Worm (Caenorhabditis elegans) whole organism, L1 larva: ENCODE results near the gene magu-4.

Experiments used
- C04F5.9 ChIP-seq: sonication (generic microtip); optimal IDR thresholded peaks from 2 replicates; lab custom pipeline; 2016; ENCODE audit warnings: missing genetic modification characterization, missing compliant biosample characterization
- C16A3.4 ChIP-seq: fragments of 150-350 bp; optimal IDR thresholded peaks from 2 replicates; lab custom pipeline; 2014; ENCODE audit warnings: missing biosample characterization, missing genetic modification characterization
- F16B12.6 ChIP-seq: fragments of 150-350 bp; optimal IDR thresholded peaks from 2 replicates; lab custom pipeline; 2014; ENCODE audit warnings: missing biosample characterization, missing genetic modification characterization
- alr-1 ChIP-seq: fragments of 200-800 bp; sonication (Bioruptor generic); optimal IDR thresholded peaks from 2 replicates; lab custom pipeline; 2018; ENCODE audit warnings: borderline replicate concordance, mild to moderate bottlenecking, missing genetic modification characterization, missing compliant biosample characterization
- aly-2 ChIP-seq: fragments of 150-350 bp; optimal IDR thresholded peaks from 2 replicates; lab custom pipeline; 2014; ENCODE audit warnings: missing biosample characterization, missing genetic modification characterization
- blmp-1 ChIP-seq: fragments of 150-350 bp; optimal IDR thresholded peaks from 2 replicates; lab custom pipeline; 2014; ENCODE audit warnings: missing biosample characterization, missing genetic modification characterization
- dpl-1 ChIP-seq, 3 experiments: fragments of 150-350 bp in 2 of 3; sonication (generic microtip) in 1 of 3; optimal IDR thresholded peaks; 2 replicates each; lab custom pipeline; 2014 to 2017; ENCODE audit warnings: missing biosample characterization in 3 of 3, missing genetic modification characterization in 3 of 3, missing genetic modification reagents in 3 of 3
- efl-1 ChIP-seq, 4 experiments: fragments of 150-350 bp; optimal IDR thresholded peaks in 3 of 4; peaks in 1 of 4; 1 replicate in 1 of 4; 2 replicates in 3 of 4; lab custom pipeline; 2014; ENCODE audit warnings: missing biosample characterization in 2 of 4, missing genetic modification characterization in 2 of 4, missing genetic modification reagents in 2 of 4
- egl-27 ChIP-seq, 2 experiments: fragments of 150-350 bp in 1 of 2; sonication (generic microtip); optimal IDR thresholded peaks; 3 replicates each; lab custom pipeline; 2017 to 2018; ENCODE audit warnings: missing biosample characterization in 2 of 2, missing genetic modification characterization in 2 of 2, missing genetic modification reagents in 2 of 2
- elt-2 ChIP-seq: sonication (generic microtip); optimal IDR thresholded peaks from 2 replicates; lab custom pipeline; 2016; ENCODE audit warnings: missing genetic modification characterization, mild to moderate bottlenecking, inconsistent platforms, missing compliant biosample characterization, missing genetic modification reagents
- elt-3 ChIP-seq, 6 experiments: fragments of 150-350 bp in 1 of 6; sonication (generic microtip); optimal IDR thresholded peaks; 2 replicates each; lab custom pipeline; 2017 to 2018; ENCODE audit warnings: missing biosample characterization in 6 of 6, missing genetic modification characterization in 6 of 6, inconsistent platforms in 1 of 6
- fkh-4 ChIP-seq: sonication (generic microtip); optimal IDR thresholded peaks from 2 replicates; lab custom pipeline; 2016; ENCODE audit warnings: missing compliant biosample characterization, missing genetic modification characterization, borderline replicate concordance
- hlh-17 ChIP-seq: fragments of 200-800 bp; sonication (Bioruptor generic); optimal IDR thresholded peaks from 2 replicates; lab custom pipeline; 2018; ENCODE audit warnings: missing genetic modification characterization, mild to moderate bottlenecking, missing compliant biosample characterization, moderate library complexity, borderline replicate concordance
- isw-1 ChIP-seq: fragments of 200-800 bp; sonication (Bioruptor generic); IDR thresholded peaks from 2 replicates; pipeline ENCODE4 v1.3.6; 2022; ENCODE audit warnings: missing genetic modification characterization, missing compliant biosample characterization
- lin-14 ChIP-seq: fragments of 200-800 bp; sonication (Bioruptor generic); optimal IDR thresholded peaks from 2 replicates; lab custom pipeline; 2018; ENCODE audit warnings: mild to moderate bottlenecking, missing genetic modification characterization, moderate library complexity, missing compliant biosample characterization
- lin-35 ChIP-seq, 2 experiments: fragments of 150-350 bp; optimal IDR thresholded peaks; 2 replicates each; lab custom pipeline; 2014; ENCODE audit warnings: missing biosample characterization in 2 of 2, missing genetic modification characterization in 2 of 2, missing genetic modification reagents in 2 of 2
- lir-3 ChIP-seq: sonication (generic microtip); optimal IDR thresholded peaks from 2 replicates; lab custom pipeline; 2016; ENCODE audit warnings: mild to moderate bottlenecking, missing genetic modification characterization, moderate library complexity, missing compliant biosample characterization; ENCODE audit not compliant: poor library complexity
- lsy-2 ChIP-seq, 2 experiments: fragments of 150-350 bp; optimal IDR thresholded peaks; 2 replicates each; lab custom pipeline; 2014; ENCODE audit warnings: missing biosample characterization in 2 of 2, missing genetic modification characterization in 2 of 2
- mab-9 ChIP-seq: fragments of 200-800 bp; sonication (Bioruptor generic); IDR thresholded peaks from 2 replicates; pipeline ENCODE4 v1.3.6; 2022; ENCODE audit warnings: missing genetic modification reagents, missing genetic modification characterization, missing compliant biosample characterization
- mdl-1 ChIP-seq, 2 experiments: fragments of 150-350 bp; optimal IDR thresholded peaks; 2 replicates each; lab custom pipeline; 2014 to 2017; ENCODE audit warnings: missing biosample characterization in 2 of 2, missing genetic modification characterization in 2 of 2, inconsistent platforms in 1 of 2
- mef-2 ChIP-seq: fragments of 150-350 bp; optimal IDR thresholded peaks from 2 replicates; lab custom pipeline; 2014; ENCODE audit warnings: missing biosample characterization, missing genetic modification characterization
- nhr-19 ChIP-seq: fragments of 200-800 bp; sonication (Bioruptor generic); conservative IDR thresholded peaks from 2 replicates; pipeline ENCODE4 v1.3.6; 2022; ENCODE audit warnings: missing genetic modification characterization, missing compliant biosample characterization
- nhr-20 ChIP-seq: sonication (generic microtip); optimal IDR thresholded peaks from 2 replicates; lab custom pipeline; 2016; ENCODE audit warnings: mild to moderate bottlenecking, missing genetic modification characterization, missing compliant biosample characterization
- nhr-47 ChIP-seq: sonication (generic microtip); optimal IDR thresholded peaks from 2 replicates; lab custom pipeline; 2016; ENCODE audit warnings: mild to moderate bottlenecking, missing genetic modification characterization, moderate library complexity, missing compliant biosample characterization
- nhr-71 ChIP-seq: sonication (generic microtip); optimal IDR thresholded peaks from 2 replicates; lab custom pipeline; 2016; ENCODE audit warnings: mild to moderate bottlenecking, missing genetic modification characterization, moderate library complexity, missing compliant biosample characterization
- nhr-85 ChIP-seq: sonication (generic microtip); peaks from one replicate; lab custom pipeline; 2016; ENCODE audit warnings: missing genetic modification characterization, inconsistent platforms, missing compliant biosample characterization
- nhr-90 ChIP-seq: sonication (generic microtip); optimal IDR thresholded peaks from 2 replicates; lab custom pipeline; 2016; ENCODE audit warnings: mild to moderate bottlenecking, missing genetic modification characterization, missing compliant biosample characterization; ENCODE audit not compliant: poor library complexity
- rnt-1 ChIP-seq: sonication (generic microtip); optimal IDR thresholded peaks from 2 replicates; lab custom pipeline; 2016; ENCODE audit warnings: mild to moderate bottlenecking, missing genetic modification characterization, moderate library complexity, missing compliant biosample characterization
- skn-1 ChIP-seq: fragments of 150-350 bp; optimal IDR thresholded peaks from 2 replicates; lab custom pipeline; 2014; ENCODE audit warnings: missing biosample characterization, missing genetic modification characterization
- snu-23 ChIP-seq: sonication (generic microtip); optimal IDR thresholded peaks from 2 replicates; lab custom pipeline; 2016; ENCODE audit warnings: missing genetic modification characterization, missing compliant biosample characterization
- sup-37 ChIP-seq: fragments of 200-800 bp; sonication (Bioruptor generic); optimal IDR thresholded peaks from 2 replicates; lab custom pipeline; 2018; ENCODE audit warnings: mild to moderate bottlenecking, missing genetic modification characterization, missing compliant biosample characterization
- swsn-7 ChIP-seq: sonication (generic microtip); optimal IDR thresholded peaks from 2 replicates; lab custom pipeline; 2016; ENCODE audit warnings: missing genetic modification characterization, missing compliant biosample characterization
- tbx-2 ChIP-seq: sonication (generic microtip); optimal IDR thresholded peaks from 2 replicates; lab custom pipeline; 2016; ENCODE audit warnings: missing genetic modification characterization, missing compliant biosample characterization
- unc-30 ChIP-seq: sonication (generic microtip); optimal IDR thresholded peaks from 2 replicates; lab custom pipeline; 2017; ENCODE audit warnings: missing biosample characterization, missing genetic modification characterization
- unc-98 ChIP-seq: fragments of 200-800 bp; sonication (Bioruptor generic); IDR thresholded peaks from 2 replicates; pipeline ENCODE4 v1.3.6; 2022; ENCODE audit warnings: missing genetic modification characterization, missing compliant biosample characterization

Gene magu-4

DNA sequence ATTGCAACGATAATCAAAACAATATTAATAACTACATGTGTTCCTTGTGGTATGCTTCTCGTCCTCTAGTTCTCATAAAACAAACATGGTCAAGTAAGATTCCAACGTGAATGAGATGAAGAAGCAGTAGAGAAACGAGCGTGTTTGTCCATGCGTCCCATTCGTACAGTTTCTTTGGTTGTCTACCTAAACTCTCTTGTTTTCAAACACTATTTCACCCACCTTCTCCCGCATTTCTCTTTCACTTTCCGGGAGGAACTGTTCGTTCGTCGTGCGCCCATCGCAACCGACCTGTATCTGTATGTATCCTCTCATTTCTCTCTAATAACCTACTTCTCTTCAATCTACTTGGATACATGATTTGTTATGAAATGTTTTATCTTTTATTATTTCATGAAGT is 1.8 kb upstream of the magu-4 start:
- TF ChIP-seq C04F5.9 (tag; lab: Kevin White, UChicago) (no peak), skn-1 (peak; percentile 23), lin-14 (peak; percentile 78), aly-2 (no peak), efl-1 (optimal IDR thresholded peaks at IDR 0.05; lab: Kevin White, UChicago) (peak in 1 of 2 experiments; percentile 4), efl-1 (GFP tag; optimal IDR thresholded peaks at IDR 0.05 in 1 of 2; lab: Kevin White, UChicago) (peak in 1 of 2 experiments; percentile 56), nhr-47 (tag; lab: Kevin White, UChicago) (no peak), lsy-2 (tag; optimal IDR thresholded peaks at IDR 0.05; lab: Kevin White, UChicago) (peak in 1 of 2 experiments; percentile 51), dpl-1 (GFP tag; optimal IDR thresholded peaks at IDR 0.05; lab: Kevin White, UChicago) (no peak), nhr-71 (tag; lab: Kevin White, UChicago) (peak; percentile 5), mef-2 (tag; lab: Kevin White, UChicago) (no peak), blmp-1 (tag; lab: Kevin White, UChicago) (peak; percentile 99), egl-27 (tag; optimal IDR thresholded peaks at IDR 0.05; lab: Kevin White, UChicago) (no peak), hlh-17 (no peak), snu-23 (peak; percentile 33), mab-9 (no peak), mdl-1 (tag; optimal IDR thresholded peaks at IDR 0.05; lab: Kevin White, UChicago) (peak in 1 of 2 experiments; percentile 34), fkh-4 (tag; lab: Kevin White, UChicago) (no peak), lir-3 (tag; lab: Kevin White, UChicago) (no peak), nhr-85 (tag; lab: Kevin White, UChicago) (no peak), nhr-20 (peak; percentile 5), alr-1 (no peak), elt-3 (tag; optimal IDR thresholded peaks at IDR 0.05; lab: Kevin White, UChicago) (peak in 2 of 6 experiments; percentile 32 to 67), lin-35 (GFP tag; optimal IDR thresholded peaks at IDR 0.05; lab: Kevin White, UChicago) (peak in 1 of 2 experiments; percentile 10), swsn-7 (tag; lab: Kevin White, UChicago) (no peak)

DNA sequence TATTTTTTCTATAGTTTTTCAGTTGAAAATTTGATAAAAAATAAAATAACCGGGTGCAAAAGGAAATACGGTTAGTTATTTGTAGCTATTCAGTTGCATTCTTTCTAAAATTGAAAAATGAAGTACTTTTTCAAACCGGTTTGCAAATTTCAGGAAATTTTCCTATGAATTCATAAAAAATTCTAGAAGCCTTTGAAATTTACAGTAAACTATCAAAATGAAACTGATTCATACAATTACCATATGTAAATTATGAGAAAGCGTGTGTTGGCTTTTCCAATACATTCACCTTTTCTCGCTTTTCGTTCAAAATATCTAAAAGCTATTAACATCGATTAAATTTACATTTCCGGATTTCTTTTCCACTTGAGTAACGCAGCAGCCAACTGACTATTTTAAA is 7.4 kb downstream of the magu-4 start, which contains the start of gene ent-7:
Gene ent-7, plus strand, starts transcription at position 301 of the 400 bp plus-strand sequence.
- TF ChIP-seq tbx-2 (tag; lab: Kevin White, UChicago) (no peak), efl-1 (optimal IDR thresholded peaks at IDR 0.05; lab: Kevin White, UChicago) (no peak), efl-1 (GFP tag; optimal IDR thresholded peaks at IDR 0.05 in 1 of 2; lab: Kevin White, UChicago) (peak in 1 of 2 experiments; percentile 4)

DNA sequence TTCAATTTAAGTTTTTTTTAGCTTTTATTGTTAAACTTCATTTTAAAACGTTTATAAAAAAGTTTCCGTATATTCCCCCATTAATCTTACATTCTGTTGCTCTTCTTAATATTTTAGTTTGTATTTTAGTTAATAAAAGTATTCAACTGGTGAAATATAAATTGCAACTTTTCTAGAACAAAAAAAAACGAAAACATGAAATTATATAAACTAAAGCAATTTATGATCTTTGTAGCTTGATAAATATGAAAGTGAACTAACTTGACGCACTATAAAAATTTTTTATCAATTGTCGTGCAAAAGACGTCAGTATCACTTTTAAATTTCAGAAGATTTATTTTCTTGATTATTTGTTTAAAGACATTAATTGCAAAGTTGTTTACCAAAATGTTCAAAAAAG is 8.1 kb downstream of the magu-4 start, which contains the start of gene F44D12.2:
Gene F44D12.2, minus strand, starts transcription at position 101 of the 400 bp plus-strand sequence.
- TF ChIP-seq nhr-90 (tag; lab: Kevin White, UChicago) (no peak), alr-1 (no peak), isw-1 (no peak), nhr-20 (no peak), C16A3.4 (tag; lab: Kevin White, UChicago) (no peak), snu-23 (no peak), nhr-19 (no peak), fkh-4 (tag; lab: Kevin White, UChicago) (no peak), unc-98 (GFP tag; lab: Robert Waterston, UW) (no peak)
- TF ChIP-seq, all 84 proteins: peak for 0

- no peak for TF ChIP-seq egl-27 (tag; optimal IDR thresholded peaks at IDR 0.05; lab: Kevin White, UChicago)
- TF ChIP-seq F16B12.6 (tag; lab: Kevin White, UChicago): no peak
- no peak for TF ChIP-seq sup-37 (GFP tag; lab: Kevin White, UChicago)
- no peak for TF ChIP-seq elt-3 (tag; optimal IDR thresholded peaks at IDR 0.05; lab: Kevin White, UChicago)
- TF ChIP-seq unc-30 (tag; lab: Kevin White, UChicago): no peak
- no peak for TF ChIP-seq C04F5.9 (tag; lab: Kevin White, UChicago)
- TF ChIP-seq elt-2 (tag; lab: Kevin White, UChicago): no peak
- no peak for TF ChIP-seq rnt-1 (tag; lab: Kevin White, UChicago)
Measured at ce11 chrIV:10021283-10021682, 11.7 kb downstream of the magu-4 start, which contains the start of gene F44D12.19. TSS of gene F44D12.19 (plus strand) at chrIV:10021583.
